Worm (Caenorhabditis elegans) whole organism, L3 larva: Measurements from ENCODE around the gene str-44.

ENCODE experiments used
- nfya-1 ChIP-seq: sonication (generic microtip); optimal IDR thresholded peaks from 2 replicates; lab custom pipeline; 2017; ENCODE audit warnings: missing genetic modification characterization, mild to moderate bottlenecking, missing compliant biosample characterization, antibody characterized with exemption, moderate library complexity; ENCODE audit not compliant: insufficient read depth
- nhr-25 ChIP-seq: sonication (generic microtip); optimal IDR thresholded peaks from 2 replicates; lab custom pipeline; 2017; ENCODE audit warnings: missing biosample characterization, missing genetic modification characterization
- nhr-67 ChIP-seq: fragments of 150-350 bp; optimal IDR thresholded peaks from 2 replicates; lab custom pipeline; 2014; ENCODE audit warnings: missing biosample characterization, missing genetic modification characterization
- nhr-76 ChIP-seq: fragments of 150-350 bp; sonication (generic microtip); optimal IDR thresholded peaks from 5 replicates; lab custom pipeline; 2014; ENCODE audit warnings: missing biosample characterization, missing genetic modification characterization
- snpc-4 ChIP-seq: fragments of 150-350 bp; optimal IDR thresholded peaks from 2 replicates; lab custom pipeline; 2014; ENCODE audit warnings: missing biosample characterization, missing genetic modification characterization

DNA sequence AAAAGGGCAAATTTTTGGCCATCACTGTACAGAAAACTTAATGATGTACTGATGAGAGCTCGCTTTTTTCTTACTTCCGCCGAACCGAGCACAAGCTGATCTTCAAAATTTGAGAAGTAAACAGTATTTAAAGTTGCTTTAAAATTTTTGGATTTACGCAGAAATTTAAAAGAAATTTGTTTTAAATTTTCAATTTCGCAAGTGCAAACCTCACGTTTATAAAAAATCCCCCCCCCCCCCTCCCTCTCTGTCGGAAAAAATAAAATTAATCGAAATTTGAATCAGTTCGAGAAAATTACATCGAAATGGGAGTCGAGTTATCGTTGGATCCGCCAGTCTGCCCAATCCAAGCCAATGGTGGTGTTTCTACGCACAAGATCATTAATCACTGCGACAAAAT lies 23.6 kb upstream of the str-44 start, which contains the start of gene C34D4.3:
- TF ChIP-seq snpc-4 (tag; lab: Kevin White, UChicago): no peak
- no peak for TF ChIP-seq nhr-25
- TF ChIP-seq nhr-67: no peak
- TF ChIP-seq nfya-1: no peak
- TF ChIP-seq nhr-76 (tag; lab: Kevin White, UChicago): no peak
